Worm (Caenorhabditis elegans): Measurements from ENCODE around the gene nhr-156.

The nhr-156 gene

ce11 chrV:3921635-3922034 is 15.7 kb downstream of the nhr-156 start, which contains the start of gene srx-65:
Gene srx-65 (plus strand): TSS chrV:3921935.
- TF ChIP-seq nhr-77 (tag; optimal IDR thresholded peaks at IDR 0.05) (no peak), fos-1 (tag; optimal IDR thresholded peaks at IDR 0.05) (no peak), eor-1 (tag; optimal IDR thresholded peaks at IDR 0.05) (no peak)

- TF ChIP-seq elt-3 (tag; optimal IDR thresholded peaks at IDR 0.05) (no peak), nhr-67 (tag; optimal IDR thresholded peaks at IDR 0.05) (no peak), fos-1 (tag; optimal IDR thresholded peaks at IDR 0.05) (no peak), zag-1 (tag; optimal IDR thresholded peaks at IDR 0.05) (no peak), mdl-1 (tag; optimal IDR thresholded peaks at IDR 0.05) (no peak), egl-5 (tag; optimal IDR thresholded peaks at IDR 0.05) (no peak), elt-1 (tag; optimal IDR thresholded peaks at IDR 0.05) (no peak), mml-1 (tag; optimal IDR thresholded peaks at IDR 0.05) (no peak), lin-39 (tag; optimal IDR thresholded peaks at IDR 0.05) (no peak), pha-4 (tag; optimal IDR thresholded peaks at IDR 0.05) (no peak), aly-2 (tag; optimal IDR thresholded peaks at IDR 0.05) (no peak), nhr-77 (tag; optimal IDR thresholded peaks at IDR 0.05) (no peak), egl-27 (tag; optimal IDR thresholded peaks at IDR 0.05) (no peak), ztf-4 (tag; optimal IDR thresholded peaks at IDR 0.05) (no peak), pqm-1 (tag; optimal IDR thresholded peaks at IDR 0.05) (no peak), sea-2 (GFP tag; optimal IDR thresholded peaks at IDR 0.05) (no peak), tbx-2 (tag; optimal IDR thresholded peaks at IDR 0.05) (no peak), ceh-28 (tag; optimal IDR thresholded peaks at IDR 0.05) (no peak)
These were observed 16.6 kb downstream of the nhr-156 start for ce11 chrV:3922547-3922946.

ce11 chrV:3927522-3927921 is 21.6 kb downstream of the nhr-156 start:
- TF ChIP-seq unc-39 (tag; optimal IDR thresholded peaks at IDR 0.05), result no peak
- no peak for TF ChIP-seq nhr-237 (tag; optimal IDR thresholded peaks at IDR 0.05)
- no peak for TF ChIP-seq egl-27 (tag; optimal IDR thresholded peaks at IDR 0.05)
- no peak for TF ChIP-seq pha-4 (tag; optimal IDR thresholded peaks at IDR 0.05)
- no peak for TF ChIP-seq pqm-1 (tag; optimal IDR thresholded peaks at IDR 0.05)
- TF ChIP-seq ztf-4 (tag; optimal IDR thresholded peaks at IDR 0.05), result no peak
- no peak for TF ChIP-seq nhr-77 (tag; optimal IDR thresholded peaks at IDR 0.05)
- TF ChIP-seq ceh-82 (tag; optimal IDR thresholded peaks at IDR 0.05), result no peak

ce11 chrV:3929099-3929498 is 23.2 kb downstream of the nhr-156 start, which contains the start of gene srx-64:
Gene srx-64 (plus strand): TSS chrV:3929399.
- no peak for TF ChIP-seq pqm-1 (tag; optimal IDR thresholded peaks at IDR 0.05)
- no peak for TF ChIP-seq aly-2 (tag; optimal IDR thresholded peaks at IDR 0.05)
- no peak for TF ChIP-seq elt-1 (tag; optimal IDR thresholded peaks at IDR 0.05)
- TF ChIP-seq nhr-77 (tag; optimal IDR thresholded peaks at IDR 0.05), result no peak
- TF ChIP-seq sea-2 (GFP tag; optimal IDR thresholded peaks at IDR 0.05), result no peak
- no peak for TF ChIP-seq fos-1 (tag; optimal IDR thresholded peaks at IDR 0.05)
- no peak for TF ChIP-seq nhr-76 (tag; optimal IDR thresholded peaks at IDR 0.05)
- no peak for TF ChIP-seq skn-1 (tag; optimal IDR thresholded peaks at IDR 0.05)
- no peak for TF ChIP-seq egl-5 (tag; optimal IDR thresholded peaks at IDR 0.05)
- no peak for TF ChIP-seq ztf-4 (tag; optimal IDR thresholded peaks at IDR 0.05)
- no peak for TF ChIP-seq lin-15B (tag; optimal IDR thresholded peaks at IDR 0.05)
- no peak for TF ChIP-seq fkh-10 (GFP tag; optimal IDR thresholded peaks at IDR 0.05)
- no peak for TF ChIP-seq nfya-1 (tag; optimal IDR thresholded peaks at IDR 0.05; ENCODE audit: insufficient read depth)
- TF ChIP-seq elt-3 (tag; optimal IDR thresholded peaks at IDR 0.05), result no peak
- TF ChIP-seq nhr-43 (tag; optimal IDR thresholded peaks at IDR 0.05; ENCODE audit: poor library complexity, severe bottlenecking), result no peak

ce11 chrV:3931326-3931725 is 25.4 kb downstream of the nhr-156 start, which contains the start of gene srx-63:
Gene srx-63 (plus strand): TSS chrV:3931626.
- TF ChIP-seq ama-1 (optimal IDR thresholded peaks at IDR 0.05), result no peak
- TF ChIP-seq ceh-9 (tag; optimal IDR thresholded peaks at IDR 0.05), result no peak
- no peak for TF ChIP-seq fos-1 (tag; optimal IDR thresholded peaks at IDR 0.05)

ce11 chrV:3935892-3936478 is 30.1 kb downstream of the nhr-156 start, which contains the start of gene cyp-35A5:
Gene cyp-35A5 (plus strand): TSS chrV:3936326.
- TF ChIP-seq nhr-28 (tag; optimal IDR thresholded peaks at IDR 0.05), result no peak
- peak; percentile 78 for TF ChIP-seq elt-2 (tag; optimal IDR thresholded peaks at IDR 0.05)
- TF ChIP-seq fkh-10 (GFP tag; optimal IDR thresholded peaks at IDR 0.05), result no peak
- peak; percentile 0 for TF ChIP-seq pqm-1 (tag; optimal IDR thresholded peaks at IDR 0.05)

Measured in whole organism, L3 larva.